Worm (Caenorhabditis elegans) whole organism, L3 larva: ENCODE results near the gene pfn-3.

ENCODE experiments used
- egl-27 ChIP-seq: sonication (generic microtip); optimal IDR thresholded peaks from 4 replicates; lab custom pipeline; 2017; ENCODE audit warnings: missing biosample characterization, missing genetic modification reagents, missing genetic modification characterization
- fkh-10 ChIP-seq: sonication (generic microtip); optimal IDR thresholded peaks from 2 replicates; lab custom pipeline; 2017; ENCODE audit warnings: missing biosample characterization, missing genetic modification reagents, missing genetic modification characterization
- fkh-2 ChIP-seq: fragments of 150-350 bp; optimal IDR thresholded peaks from 2 replicates; lab custom pipeline; 2014; ENCODE audit warnings: missing biosample characterization, missing genetic modification reagents, missing genetic modification characterization
- hmg-11 ChIP-seq: sonication (generic microtip); optimal IDR thresholded peaks from 2 replicates; lab custom pipeline; 2016; ENCODE audit warnings: missing genetic modification characterization, missing compliant biosample characterization
- nhr-11 ChIP-seq: fragments of 150-350 bp; optimal IDR thresholded peaks from 2 replicates; lab custom pipeline; 2014; ENCODE audit warnings: missing biosample characterization, missing genetic modification characterization
- nhr-25 ChIP-seq: sonication (generic microtip); optimal IDR thresholded peaks from 2 replicates; lab custom pipeline; 2017; ENCODE audit warnings: missing biosample characterization, missing genetic modification characterization
- nhr-28 ChIP-seq: fragments of 150-350 bp; optimal IDR thresholded peaks from 2 replicates; lab custom pipeline; 2014; ENCODE audit warnings: missing biosample characterization, missing genetic modification characterization
- pqm-1 ChIP-seq: fragments of 150-350 bp; optimal IDR thresholded peaks from 2 replicates; lab custom pipeline; 2017; ENCODE audit warnings: missing biosample characterization, missing genetic modification characterization, inconsistent platforms
- snpc-4 ChIP-seq: fragments of 150-350 bp; optimal IDR thresholded peaks from 2 replicates; lab custom pipeline; 2014; ENCODE audit warnings: missing biosample characterization, missing genetic modification characterization
- zag-1 ChIP-seq: fragments of 150-350 bp; optimal IDR thresholded peaks from 2 replicates; lab custom pipeline; 2014; ENCODE audit warnings: missing biosample characterization, missing genetic modification characterization
- ztf-4 ChIP-seq: fragments of 150-350 bp; optimal IDR thresholded peaks from 2 replicates; lab custom pipeline; 2014; ENCODE audit warnings: missing biosample characterization, missing genetic modification characterization

DNA sequence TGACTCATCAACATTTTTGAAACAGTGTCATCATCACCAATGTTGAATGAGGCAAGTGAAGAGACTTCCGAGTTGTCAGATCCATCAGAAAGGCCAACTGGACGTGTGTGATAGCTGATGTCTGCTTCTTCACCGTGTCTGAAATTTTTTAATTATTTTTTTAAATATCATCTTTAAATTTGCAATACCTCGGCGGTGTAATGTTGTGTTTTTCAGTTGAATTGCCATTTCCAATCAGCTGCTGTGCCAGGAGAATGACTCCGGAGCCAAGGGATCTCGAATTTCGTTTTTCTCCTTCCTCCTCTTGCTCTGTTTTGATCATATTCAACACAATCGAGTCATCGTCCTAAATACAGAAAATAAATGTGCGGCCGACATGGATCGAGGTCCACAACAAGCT, 4.6 kb upstream of the pfn-3 start:
- no peak for TF ChIP-seq pqm-1 (tag; lab: Kevin White, UChicago)
- TF ChIP-seq zag-1 (tag; lab: Kevin White, UChicago) = no peak
- no peak for TF ChIP-seq nhr-28
- no peak for TF ChIP-seq nhr-11 (tag; lab: Kevin White, UChicago)
- no peak for TF ChIP-seq fkh-2 (tag; lab: Kevin White, UChicago)
- TF ChIP-seq snpc-4 = no peak
- no peak for TF ChIP-seq fkh-10 (GFP tag; lab: Kevin White, UChicago)
- TF ChIP-seq ztf-4 (tag; lab: Kevin White, UChicago) = no peak
- TF ChIP-seq nhr-25 (tag; lab: Kevin White, UChicago) = no peak
- no peak for TF ChIP-seq egl-27 (tag; lab: Kevin White, UChicago)
- TF ChIP-seq hmg-11 (tag; lab: Kevin White, UChicago) = no peak
